Fruit fly (Drosophila melanogaster) Kc167 (cell line): ENCODE data around the gene TP53INP.

Experiments
- Myc ChIP-seq: fragments of >200 bp; optimal IDR thresholded peaks from 2 replicates; lab custom pipeline; 2017; ENCODE audit warnings: missing external identifiers
- Sin3A ChIP-seq: fragments of >200 bp; optimal IDR thresholded peaks from 2 replicates; lab custom pipeline; 2018; ENCODE audit warnings: missing external identifiers
- h ChIP-seq: fragments of >200 bp; optimal IDR thresholded peaks from 3 replicates; lab custom pipeline; 2018; ENCODE audit warnings: missing external identifiers
- insv ChIP-seq: fragments of >200 bp; optimal IDR thresholded peaks from 3 replicates; lab custom pipeline; 2018; ENCODE audit warnings: missing external identifiers
- psq ChIP-seq: fragments of >200 bp; optimal IDR thresholded peaks from 2 replicates; lab custom pipeline; 2017; ENCODE audit warnings: missing external identifiers
- ttk ChIP-seq: sonication (Bioruptor generic); optimal IDR thresholded peaks from 2 replicates; lab custom pipeline; 2017; ENCODE audit warnings: missing external identifiers

dm6 chr3L:4395501-4396073 lies 11.2 kb upstream of the TP53INP start:
- TF ChIP-seq psq (no peak), Myc (lab: Kevin White, UChicago) (no peak), insv (lab: Kevin White, UChicago) (no peak), h (lab: Kevin White, UChicago) (no peak), Sin3A (no peak), ttk (no peak)
